Fruit fly (Drosophila melanogaster): ENCODE data around the gene CG31098.

CG31098 gene

DNA sequence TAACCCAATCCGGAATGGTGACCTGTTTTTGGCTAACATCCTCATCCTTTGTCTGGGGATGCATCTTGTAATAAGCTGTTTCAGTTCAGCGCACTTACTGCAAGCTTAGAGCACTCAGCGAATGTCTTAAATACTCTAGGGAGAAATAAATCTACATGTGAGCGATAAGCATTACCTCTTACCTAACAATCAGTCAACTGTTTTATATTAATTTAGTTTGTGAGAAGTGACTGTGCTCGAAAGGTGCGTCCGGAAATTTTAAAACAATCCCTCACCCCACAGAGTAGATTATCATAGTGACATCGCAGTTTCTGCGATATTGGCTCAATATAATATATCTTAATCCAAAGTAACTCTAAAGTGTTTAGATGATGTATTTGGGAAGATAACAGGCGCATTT is 25.2 kb upstream of the CG31098 start, which contains the start of gene CG10553:
Gene CG10553, minus strand, starts transcription at position 101 of the 400 bp plus-strand sequence.
- no peak for TF ChIP-seq usp (GFP tag; optimal IDR thresholded peaks at IDR 0.05)
- TF ChIP-seq dmrt93B (GFP tag; optimal IDR thresholded peaks at IDR 0.05) = no peak
- no peak for TF ChIP-seq OdsH (GFP tag; optimal IDR thresholded peaks at IDR 0.05)
- TF ChIP-seq CG32264 (GFP tag; optimal IDR thresholded peaks at IDR 0.05) = no peak
- TF ChIP-seq Rel (GFP tag; optimal IDR thresholded peaks at IDR 0.05) = no peak
- no peak for TF ChIP-seq Rel (tag; optimal IDR thresholded peaks at IDR 0.05)
- no peak for TF ChIP-seq foxo (GFP tag; optimal IDR thresholded peaks at IDR 0.05)
- TF ChIP-seq tai (GFP tag; optimal IDR thresholded peaks at IDR 0.05) = no peak
- TF ChIP-seq br (GFP tag; optimal IDR thresholded peaks at IDR 0.05) = no peak
- no peak for TF ChIP-seq CG9705 (GFP tag; optimal IDR thresholded peaks at IDR 0.05)
- TF ChIP-seq Myc (optimal IDR thresholded peaks at IDR 0.05) = no peak
- no peak for TF ChIP-seq sv (GFP tag; optimal IDR thresholded peaks at IDR 0.05)
- TF ChIP-seq Hr83 (GFP tag; optimal IDR thresholded peaks at IDR 0.05; ENCODE audit: poor library complexity, severe bottlenecking) = no peak
- TF ChIP-seq pan (optimal IDR thresholded peaks at IDR 0.05) = no peak
- TF ChIP-seq psq (GFP tag; optimal IDR thresholded peaks at IDR 0.05) = no peak
- TF ChIP-seq dsf (GFP tag; optimal IDR thresholded peaks at IDR 0.05; ENCODE audit: borderline replicate concordance) = no peak
- no peak for TF ChIP-seq Sp1 (GFP tag; optimal IDR thresholded peaks at IDR 0.05)

DNA sequence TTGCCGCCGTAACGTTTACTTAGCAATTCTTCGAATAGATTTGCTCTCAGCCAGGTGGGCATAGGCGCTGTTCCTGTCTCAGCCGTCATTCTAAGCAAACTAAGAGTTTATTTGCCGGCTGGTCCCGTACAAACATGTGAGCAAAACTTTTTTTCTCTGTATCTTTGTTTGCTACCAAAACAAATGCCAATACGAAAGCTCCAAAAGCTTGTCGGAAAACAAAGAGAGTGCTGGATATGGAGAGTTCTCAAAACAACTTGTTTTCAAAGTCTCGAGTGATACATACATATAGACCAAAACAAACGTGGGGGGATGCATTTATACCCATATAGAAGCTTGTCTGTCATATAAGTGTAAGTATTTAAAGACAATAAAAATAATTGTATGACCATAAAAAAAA is 23.2 kb upstream of the CG31098 start, which contains the start of gene CG10559:
Gene CG10559, minus strand, starts transcription at position 101 of the 400 bp plus-strand sequence.
- TF ChIP-seq fru (GFP tag; optimal IDR thresholded peaks at IDR 0.05) (no peak), Dif (GFP tag; optimal IDR thresholded peaks at IDR 0.05; ENCODE audit: partially characterized antibody) (peak; percentile 49), br (GFP tag; optimal IDR thresholded peaks at IDR 0.05) (no peak), lola (GFP tag; optimal IDR thresholded peaks at IDR 0.05) (no peak), HLH106 (tag; optimal IDR thresholded peaks at IDR 0.05) (no peak), Myc (optimal IDR thresholded peaks at IDR 0.05) (no peak), Hr78 (GFP tag; optimal IDR thresholded peaks at IDR 0.05) (no peak)

DNA sequence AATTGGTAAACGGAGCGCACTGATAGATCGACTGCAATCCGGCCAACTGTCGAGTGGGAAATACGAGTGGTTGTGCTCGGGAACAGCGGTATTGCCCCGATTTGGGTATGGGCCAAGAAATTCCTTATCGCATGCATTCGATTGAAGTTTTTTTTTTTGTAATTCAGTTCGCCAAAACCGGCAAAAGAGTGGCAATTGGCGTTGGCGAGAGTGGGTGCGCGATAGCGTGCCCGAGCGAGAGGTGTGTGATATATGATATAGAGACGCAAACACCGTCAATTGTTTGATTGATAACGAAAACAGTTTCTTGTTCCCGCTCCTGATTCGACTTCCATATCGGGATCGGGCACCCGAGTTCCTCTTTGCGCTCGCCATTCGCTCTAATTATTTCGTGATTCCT is 21.0 kb upstream of the CG31098 start, which contains the start of gene CG31087:
Gene CG31087, minus strand, starts transcription at position 63 of the 400 bp plus-strand sequence.
- TF ChIP-seq Rel (GFP tag; optimal IDR thresholded peaks at IDR 0.05) (no peak), Rel (tag; optimal IDR thresholded peaks at IDR 0.05) (peak; percentile 91), tai (GFP tag; optimal IDR thresholded peaks at IDR 0.05) (no peak), sv (GFP tag; optimal IDR thresholded peaks at IDR 0.05) (no peak), HLH106 (tag; optimal IDR thresholded peaks at IDR 0.05) (no peak), lola (GFP tag; optimal IDR thresholded peaks at IDR 0.05) (no peak), dsf (GFP tag; optimal IDR thresholded peaks at IDR 0.05; ENCODE audit: borderline replicate concordance) (no peak), Dif (GFP tag; optimal IDR thresholded peaks at IDR 0.05; ENCODE audit: partially characterized antibody) (no peak), foxo (GFP tag; optimal IDR thresholded peaks at IDR 0.05) (no peak), psq (GFP tag; optimal IDR thresholded peaks at IDR 0.05) (peak; percentile 81), brk (GFP tag; optimal IDR thresholded peaks at IDR 0.05) (no peak), h (GFP tag; optimal IDR thresholded peaks at IDR 0.05) (peak; percentile 19), usp (GFP tag; optimal IDR thresholded peaks at IDR 0.05) (no peak), Vsx2 (GFP tag; optimal IDR thresholded peaks at IDR 0.05; ENCODE audit: partially characterized antibody) (peak; percentile 40), ey (GFP tag; optimal IDR thresholded peaks at IDR 0.05) (no peak), dl (GFP tag; optimal IDR thresholded peaks at IDR 0.05; ENCODE audit: insufficient read depth in 1 of 2, partially characterized antibody in 2 of 2) (no peak), Jra (GFP tag; optimal IDR thresholded peaks at IDR 0.05) (no peak)

DNA sequence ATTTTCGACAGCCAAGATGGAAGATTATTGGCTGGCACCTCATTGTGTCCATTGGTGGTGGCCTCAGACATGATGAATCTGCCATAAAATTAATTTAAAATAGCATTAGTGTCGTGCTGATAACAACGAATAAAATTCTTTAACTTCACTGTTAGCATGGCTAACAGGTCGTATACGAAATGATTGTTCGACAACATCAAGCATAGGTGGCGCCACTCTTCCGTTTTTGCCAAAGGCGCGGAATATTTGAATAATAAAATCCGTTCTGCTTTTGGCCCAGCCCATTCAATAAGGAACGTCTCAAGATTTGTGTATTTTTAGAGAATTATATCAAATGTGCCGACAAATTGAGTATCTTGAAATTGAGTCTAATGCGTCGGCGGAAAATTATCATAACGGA is 19.8 kb upstream of the CG31098 start:
- TF ChIP-seq psq (GFP tag; optimal IDR thresholded peaks at IDR 0.05) (no peak), rgr (GFP tag; optimal IDR thresholded peaks at IDR 0.05) (no peak), Sp1 (GFP tag; optimal IDR thresholded peaks at IDR 0.05) (no peak), Jra (GFP tag; optimal IDR thresholded peaks at IDR 0.05) (no peak), sv (GFP tag; optimal IDR thresholded peaks at IDR 0.05) (no peak), CG9705 (GFP tag; optimal IDR thresholded peaks at IDR 0.05) (no peak), CrebA (GFP tag; optimal IDR thresholded peaks at IDR 0.05; ENCODE audit: borderline replicate concordance) (no peak), br (GFP tag; optimal IDR thresholded peaks at IDR 0.05) (no peak)

DNA sequence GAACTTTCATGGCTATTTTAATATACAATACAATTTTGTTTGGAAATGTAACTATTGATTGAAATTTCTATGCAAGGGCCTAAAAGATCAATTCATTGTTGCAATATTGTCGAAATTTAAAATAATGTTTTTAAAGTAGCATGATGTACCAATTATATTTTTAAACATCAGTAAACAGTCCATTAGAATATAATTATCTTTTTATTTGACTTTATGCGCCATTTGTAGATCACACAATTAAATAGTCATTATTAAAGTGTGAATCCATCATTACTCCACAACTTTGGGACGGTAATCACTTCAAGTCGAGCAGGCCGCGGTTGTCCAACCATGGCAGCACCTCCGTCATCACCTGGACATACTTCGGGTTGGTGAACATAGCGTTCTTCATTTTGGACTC is 18.1 kb upstream of the CG31098 start, which contains the start of gene CG31099:
Gene CG31099, minus strand, starts transcription at position 101 of the 400 bp plus-strand sequence.
- TF ChIP-seq Rel (GFP tag; optimal IDR thresholded peaks at IDR 0.05) = no peak
- no peak for TF ChIP-seq Rel (tag; optimal IDR thresholded peaks at IDR 0.05)
- TF ChIP-seq Sp1 (GFP tag; optimal IDR thresholded peaks at IDR 0.05) = no peak
- TF ChIP-seq Hr83 (GFP tag; optimal IDR thresholded peaks at IDR 0.05; ENCODE audit: poor library complexity, severe bottlenecking) = no peak
- TF ChIP-seq sage (GFP tag; optimal IDR thresholded peaks at IDR 0.05) = no peak
- no peak for TF ChIP-seq Mio (GFP tag; optimal IDR thresholded peaks at IDR 0.05)
- no peak for TF ChIP-seq fru (GFP tag; optimal IDR thresholded peaks at IDR 0.05)

All from whole organism, wandering third instar larva.